Worm (Caenorhabditis elegans) whole organism, mixed stage, embryonic: ENCODE results near the gene cutl-22.

Source experiments
- lsy-2 ChIP-seq: fragments of 150-350 bp; optimal IDR thresholded peaks from 2 replicates; lab custom pipeline; 2014; ENCODE audit warnings: missing biosample characterization, missing genetic modification characterization
- zip-8 ChIP-seq: fragments of 150-350 bp; optimal IDR thresholded peaks from 2 replicates; lab custom pipeline; 2014; ENCODE audit warnings: missing biosample characterization, missing genetic modification characterization

- TF ChIP-seq lsy-2 (tag; lab: Kevin White, UChicago) (no peak), zip-8 (tag; lab: Kevin White, UChicago) (no peak)
These were observed 718 bp downstream of the cutl-22 start for ce11 chrV:1142251-1142650.
